Worm (Caenorhabditis elegans) whole organism, dauer: ENCODE data around the gene spp-13.
"Not testable (repeated sequence)": the region's sequence is repeated elsewhere in the genome, so short reads cannot be mapped to it uniquely, and the experiment has no call there.

Source experiments
- unc-62 ChIP-seq: sonication (generic microtip); optimal IDR thresholded peaks from 2 replicates; lab custom pipeline; 2017; ENCODE audit warnings: missing biosample characterization, missing genetic modification reagents, missing genetic modification characterization

The spp-13 gene

ce11 chrX:8424286-8424685, 6.0 kb upstream of the spp-13 start:
- no peak for TF ChIP-seq unc-62 (GFP tag; lab: Kevin White, UChicago)

- TF ChIP-seq unc-62 (GFP tag; lab: Kevin White, UChicago) = no peak
Measured at ce11 chrX:8423633-8424032, 5.3 kb upstream of the spp-13 start, which contains the start of gene tth-1. tth-1 (minus strand) TSS chrX:8423733.

- TF ChIP-seq unc-62 (GFP tag; lab: Kevin White, UChicago) = no peak
Measured at ce11 chrX:8423199-8423598, 4.9 kb upstream of the spp-13 start.

ce11 chrX:8422020-8422419, 3.7 kb upstream of the spp-13 start, which contains the start of gene tag-123:
tag-123 (minus strand) TSS chrX:8422055.
- no peak for TF ChIP-seq unc-62 (GFP tag; lab: Kevin White, UChicago)

ce11 chrX:8421594-8421993, 3.3 kb upstream of the spp-13 start:
- TF ChIP-seq unc-62 (GFP tag; lab: Kevin White, UChicago) = no peak

ce11 chrX:8419252-8419651, 928 bp upstream of the spp-13 start:
- no peak for TF ChIP-seq unc-62 (GFP tag; lab: Kevin White, UChicago)

- TF ChIP-seq unc-62 (GFP tag; lab: Kevin White, UChicago) = no peak
Measured at ce11 chrX:8417727-8418126, 597 bp downstream of the spp-13 start.

ce11 chrX:8416819-8417218, 1.5 kb downstream of the spp-13 start, which contains the start of gene ced-8:
ced-8 (minus strand) TSS chrX:8416919.
- TF ChIP-seq unc-62 (GFP tag; lab: Kevin White, UChicago) = no peak

ce11 chrX:8413130-8413529, 5.2 kb downstream of the spp-13 start, which contains the start of gene F08F1.4:
F08F1.4 (plus strand) TSS chrX:8413430.
- TF ChIP-seq unc-62 (GFP tag; lab: Kevin White, UChicago) = no peak

- not testable (repeated sequence) for TF ChIP-seq unc-62 (GFP tag; lab: Kevin White, UChicago)
Measured at ce11 chrX:8410754-8411153, 7.6 kb downstream of the spp-13 start, which contains the start of gene F08F1.9. F08F1.9 (minus strand) TSS chrX:8410854.

- TF ChIP-seq unc-62 (GFP tag; lab: Kevin White, UChicago) = no peak
Measured at ce11 chrX:8408267-8408666, 10.1 kb downstream of the spp-13 start, which contains the start of gene sulp-3. sulp-3 (minus strand) TSS chrX:8408367.

- no peak for TF ChIP-seq unc-62 (GFP tag; lab: Kevin White, UChicago)
Measured at ce11 chrX:8406815-8407214, 11.5 kb downstream of the spp-13 start.

ce11 chrX:8404308-8405085, 13.8 kb downstream of the spp-13 start:
- TF ChIP-seq unc-62 (GFP tag; lab: Kevin White, UChicago) = no peak

- TF ChIP-seq unc-62 (GFP tag; lab: Kevin White, UChicago) = no peak
Measured at ce11 chrX:8394279-8394678, 24.0 kb downstream of the spp-13 start.

- TF ChIP-seq unc-62 (GFP tag; lab: Kevin White, UChicago) = no peak
Measured at ce11 chrX:8392539-8392996, 25.8 kb downstream of the spp-13 start, which contains the start of gene wrk-1. wrk-1 (minus strand) TSS chrX:8392589.

- TF ChIP-seq unc-62 (GFP tag; lab: Kevin White, UChicago) = no peak
Measured at ce11 chrX:8391505-8391904, 26.8 kb downstream of the spp-13 start.

- no peak for TF ChIP-seq unc-62 (GFP tag; lab: Kevin White, UChicago)
Measured at ce11 chrX:8390508-8390907, 27.8 kb downstream of the spp-13 start.
